3 fruit fly cellular contexts compared by ENCODE assay signal in the genomic region with DNA sequence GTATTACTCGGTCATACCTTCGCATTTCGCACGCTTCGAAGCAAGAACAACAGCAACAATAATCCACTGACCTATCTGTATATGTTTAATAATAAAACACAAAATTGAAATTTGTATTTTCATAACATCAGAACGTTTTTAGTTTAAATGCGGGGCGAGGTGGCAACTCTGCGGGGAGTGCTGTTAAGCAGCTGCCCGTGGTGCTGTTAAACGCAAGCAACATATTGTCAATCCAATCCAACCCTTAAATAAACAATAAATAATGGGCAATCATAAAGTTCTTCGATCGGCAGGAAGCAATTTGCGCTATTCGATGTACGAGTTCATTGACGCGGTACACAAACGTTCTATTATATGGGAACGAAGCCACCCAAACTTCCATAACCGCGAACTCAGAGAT.
TF ChIP-seq lines count a peak whose summit lies in the region.

A gene (plus strand): TSS at position 219 of the 400 bp plus-strand sequence.

- no peak for TF ChIP-seq CTCF in whole organism, embryonic (GFP tag; optimal IDR thresholded peaks at IDR 0.05; lab: Kevin White, UChicago)

TF ChIP-seq in whole organism, embryonic, 481 proteins besides CTCF, POLR2A, EP300 and RAD21 (continues in another document):
- TF ChIP-seq CG1603 (tag; optimal IDR thresholded peaks at IDR 0.05; lab: Kevin White, UChicago) = peak; percentile 37
- TF ChIP-seq E2f2 (GFP tag; IDR thresholded peaks at IDR 0.05; lab: Robert Waterston, UW) = peak; percentile 4
- no peak for TF ChIP-seq CG4854 (GFP tag; optimal IDR thresholded peaks at IDR 0.05; lab: Kevin White, UChicago)
- peak; percentile 7 for TF ChIP-seq cad (GFP tag; optimal IDR thresholded peaks at IDR 0.05; lab: Kevin White, UChicago)
- TF ChIP-seq Med (GFP tag; lab: Kevin White, UChicago) = peak; percentile 44
- no peak for TF ChIP-seq exex (tag; optimal IDR thresholded peaks at IDR 0.05; lab: Kevin White, UChicago)
- peak; percentile 36 for TF ChIP-seq pzg (GFP tag; optimal IDR thresholded peaks at IDR 0.05; lab: Kevin White, UChicago)
- no peak for TF ChIP-seq CG31224 (GFP tag; IDR thresholded peaks at IDR 0.05; lab: Robert Waterston, UW)
- no peak for TF ChIP-seq tx (GFP tag; optimal IDR thresholded peaks at IDR 0.05; lab: Kevin White, UChicago)
- peak; percentile 74 for TF ChIP-seq CG3838 (GFP tag; optimal IDR thresholded peaks at IDR 0.05; lab: Kevin White, UChicago)
- TF ChIP-seq wor (GFP tag; IDR thresholded peaks at IDR 0.05; lab: Robert Waterston, UW) = no peak
- TF ChIP-seq CG9797 (GFP tag; optimal IDR thresholded peaks at IDR 0.05; lab: Kevin White, UChicago) = no peak
- no peak for TF ChIP-seq CG3407 (GFP tag; optimal IDR thresholded peaks at IDR 0.05; lab: Kevin White, UChicago)
- peak; percentile 99 for TF ChIP-seq CG17186 (GFP tag; optimal IDR thresholded peaks at IDR 0.05; lab: Kevin White, UChicago)
- TF ChIP-seq CG32772 (GFP tag; IDR thresholded peaks at IDR 0.05; lab: Robert Waterston, UW) = no peak
- 0 out of 2 replicates have a peak, but pooled peaks have one; percentile 8 for TF ChIP-seq CG13287 (GFP tag; IDR thresholded peaks at IDR 0.05; lab: Robert Waterston, UW; ENCODE audit: partially characterized antibody)
- TF ChIP-seq MESR4 (GFP tag; optimal IDR thresholded peaks at IDR 0.05; lab: Kevin White, UChicago) = peak; percentile 16
- no peak for TF ChIP-seq gem (tag; optimal IDR thresholded peaks at IDR 0.05; lab: Kevin White, UChicago)
- TF ChIP-seq CG4617 (GFP tag; optimal IDR thresholded peaks at IDR 0.05; lab: Kevin White, UChicago; ENCODE audit: borderline replicate concordance) = peak; percentile 12
- 0 out of 3 replicates have a peak, but pooled peaks have one; percentile 49 for TF ChIP-seq CG2199 (GFP tag; IDR thresholded peaks at IDR 0.05; lab: Robert Waterston, UW)
- TF ChIP-seq nerfin-2 (GFP tag; IDR thresholded peaks at IDR 0.05; lab: Robert Waterston, UW; ENCODE audit: partially characterized antibody) = no peak
- TF ChIP-seq emc (GFP tag; optimal IDR thresholded peaks at IDR 0.05; lab: Kevin White, UChicago) = no peak
- TF ChIP-seq Ets65A (GFP tag; lab: Kevin White, UChicago) = peak; percentile 28
- no peak for TF ChIP-seq Awh (GFP tag; IDR thresholded peaks at IDR 0.05; lab: Robert Waterston, UW)
- TF ChIP-seq HLHmδ (GFP tag; optimal IDR thresholded peaks at IDR 0.05; lab: Kevin White, UChicago) = no peak
- TF ChIP-seq MBD-R2 (GFP tag; IDR thresholded peaks at IDR 0.05; lab: Robert Waterston, UW) = peak; percentile 39; the same call in 1 of the 2 replicates
- no peak for TF ChIP-seq sug (tag; optimal IDR thresholded peaks at IDR 0.05; lab: Kevin White, UChicago)
- no peak for TF ChIP-seq CG17802 (tag; optimal IDR thresholded peaks at IDR 0.05; lab: Kevin White, UChicago)
- TF ChIP-seq ken (GFP tag; IDR thresholded peaks at IDR 0.05; lab: Robert Waterston, UW) = no peak

TF ChIP-seq in whole organism, prepupa, 60 proteins besides CTCF, POLR2A, EP300 and RAD21:
- no peak for TF ChIP-seq Smox (GFP tag; optimal IDR thresholded peaks at IDR 0.05; lab: Kevin White, UChicago)
- peak; percentile 71 for TF ChIP-seq fkh (GFP tag; optimal IDR thresholded peaks at IDR 0.05; lab: Kevin White, UChicago)
- TF ChIP-seq net (GFP tag; optimal IDR thresholded peaks at IDR 0.05; lab: Kevin White, UChicago) = no peak
TF ChIP-seq in whole organism, prepupa: peak in this region for 1.

TF ChIP-seq in whole organism, wandering third instar larva, 38 proteins besides CTCF, POLR2A, EP300 and RAD21:
- TF ChIP-seq Myc (optimal IDR thresholded peaks at IDR 0.05; lab: Kevin White, UChicago) (peak; percentile 9), sv (GFP tag; optimal IDR thresholded peaks at IDR 0.05; lab: Kevin White, UChicago) (no peak)
